Fruit fly (Drosophila melanogaster) whole organism, embryonic: ENCODE data around the gene ND-MLRQ.

ENCODE experiments used
- Abd-B ChIP-seq: fragments of 200-800 bp; sonication (Bioruptor generic); optimal IDR thresholded peaks from 2 replicates; lab custom pipeline; 2018; ENCODE audit warnings: missing biosample characterization, mild to moderate bottlenecking, missing genetic modification characterization, moderate library complexity
- Bgb ChIP-seq: fragments of 200-800 bp; sonication (Bioruptor generic); IDR thresholded peaks from 2 replicates; pipeline ENCODE4 v1.3.6; 2022; ENCODE audit warnings: missing biosample characterization, missing genetic modification characterization; ENCODE audit not compliant: partially characterized antibody
- CG10147 ChIP-seq: fragments of 200-800 bp; sonication (Bioruptor generic); optimal IDR thresholded peaks from 2 replicates; lab custom pipeline; 2019; ENCODE audit warnings: missing biosample characterization, mild to moderate bottlenecking, missing genetic modification characterization, moderate library complexity
- CG10267 ChIP-seq: fragments of 200-800 bp; sonication (Bioruptor generic); optimal IDR thresholded peaks from 2 replicates; lab custom pipeline; 2018; ENCODE audit warnings: missing biosample characterization, mild to moderate bottlenecking, missing genetic modification characterization, moderate library complexity
- CG10366 ChIP-seq: fragments of 200-800 bp; sonication (Bioruptor generic); IDR thresholded peaks from 2 replicates; pipeline ENCODE4 v1.3.6; 2022; ENCODE audit warnings: missing biosample characterization, missing genetic modification characterization
- CG11723 ChIP-seq: fragments of 200-800 bp; sonication (Bioruptor generic); optimal IDR thresholded peaks from 2 replicates; lab custom pipeline; 2017; ENCODE audit warnings: missing biosample characterization, mild to moderate bottlenecking, missing genetic modification characterization
- CG13624 ChIP-seq: fragments of 200-800 bp; sonication (Bioruptor generic); optimal IDR thresholded peaks from 2 replicates; lab custom pipeline; 2016; ENCODE audit warnings: missing biosample characterization, missing genetic modification characterization
- CG14860 ChIP-seq: fragments of 200-800 bp; sonication (Bioruptor generic); IDR thresholded peaks from 3 replicates; pipeline ENCODE4 v1.3.6; 2022; ENCODE audit warnings: missing biosample characterization, missing genetic modification characterization; ENCODE audit not compliant: partially characterized antibody
- CG17568 ChIP-seq: fragments of 200-800 bp; sonication (Bioruptor generic); optimal IDR thresholded peaks from 2 replicates; lab custom pipeline; 2018; ENCODE audit warnings: missing biosample characterization, mild to moderate bottlenecking, missing genetic modification characterization, moderate library complexity
- CG30020 ChIP-seq: fragments of 200-800 bp; optimal IDR thresholded peaks from 2 replicates; lab custom pipeline; 2019; ENCODE audit warnings: missing biosample characterization, mild to moderate bottlenecking, missing genetic modification characterization, moderate library complexity
- CG32532 ChIP-seq: fragments of 200-800 bp; sonication (Bioruptor generic); IDR thresholded peaks from 2 replicates; pipeline ENCODE4 v1.3.6; 2022; ENCODE audit warnings: missing biosample characterization, missing genetic modification characterization
- CG32767 ChIP-seq: fragments of 200-800 bp; sonication (Bioruptor generic); IDR thresholded peaks from 2 replicates; pipeline ENCODE4 v1.3.6; 2022; ENCODE audit warnings: missing biosample characterization, missing genetic modification characterization
- CG4404 ChIP-seq: fragments of 200-800 bp; sonication (Bioruptor generic); IDR thresholded peaks from 2 replicates; pipeline ENCODE4 v1.3.6; 2022; ENCODE audit warnings: missing biosample characterization, missing genetic modification characterization
- CG6254 ChIP-seq: fragments of 200-800 bp; sonication (Bioruptor generic); optimal IDR thresholded peaks from 3 replicates; lab custom pipeline; 2017; ENCODE audit warnings: mild to moderate bottlenecking, missing biosample characterization, missing genetic modification reagents, missing genetic modification characterization
- CG8089 ChIP-seq: fragments of 200-800 bp; sonication (Bioruptor generic); optimal IDR thresholded peaks from 3 replicates; lab custom pipeline; 2016; ENCODE audit warnings: missing biosample characterization, missing genetic modification characterization
- CG9215 ChIP-seq: fragments of 200-800 bp; sonication (Bioruptor generic); IDR thresholded peaks from 2 replicates; pipeline ENCODE4 v1.3.6; 2022; ENCODE audit warnings: missing biosample characterization, missing genetic modification characterization
- D19A ChIP-seq: fragments of 200-800 bp; optimal IDR thresholded peaks from 3 replicates; lab custom pipeline; 2019; ENCODE audit warnings: missing biosample characterization, mild to moderate bottlenecking, missing genetic modification characterization, moderate library complexity
- Dad ChIP-seq: fragments of 200-800 bp; sonication (Bioruptor generic); optimal IDR thresholded peaks from 3 replicates; lab custom pipeline; 2016; ENCODE audit warnings: missing biosample characterization, missing genetic modification characterization
- Dref ChIP-seq: fragments of 200-800 bp; sonication (Bioruptor generic); IDR thresholded peaks from 2 replicates; pipeline ENCODE4 v1.3.6; 2022; ENCODE audit warnings: missing biosample characterization, missing genetic modification characterization
- HLH4C ChIP-seq: fragments of 200-800 bp; sonication (Bioruptor generic); IDR thresholded peaks from 3 replicates; pipeline ENCODE4 v1.3.6; 2022; ENCODE audit warnings: missing biosample characterization, missing genetic modification characterization; ENCODE audit not compliant: partially characterized antibody
- Hand ChIP-seq: fragments of 200-800 bp; sonication (Bioruptor generic); optimal IDR thresholded peaks from 2 replicates; lab custom pipeline; 2017; ENCODE audit warnings: mild to moderate bottlenecking, missing biosample characterization, missing genetic modification reagents, missing genetic modification characterization
- Lhr ChIP-seq: fragments of 200-800 bp; sonication (Bioruptor generic); optimal IDR thresholded peaks from 3 replicates; lab custom pipeline; 2017; ENCODE audit warnings: mild to moderate bottlenecking, missing biosample characterization, missing genetic modification reagents, missing genetic modification characterization
- MESR4 ChIP-seq: fragments of 200-800 bp; sonication (Bioruptor generic); optimal IDR thresholded peaks from 2 replicates; lab custom pipeline; 2018; ENCODE audit warnings: missing biosample characterization, mild to moderate bottlenecking, missing genetic modification characterization, moderate library complexity
- NC2β ChIP-seq: fragments of 200-800 bp; sonication (Bioruptor generic); optimal IDR thresholded peaks from 2 replicates; lab custom pipeline; 2016; ENCODE audit warnings: missing biosample characterization, missing genetic modification characterization
- Opbp ChIP-seq: fragments of 200-800 bp; sonication (Bioruptor generic); IDR thresholded peaks from 3 replicates; pipeline ENCODE4 v1.3.6; 2022; ENCODE audit warnings: missing biosample characterization, missing genetic modification characterization; ENCODE audit not compliant: partially characterized antibody
- Pdp1 ChIP-seq, 2 experiments: fragments of 200-800 bp; sonication (Bioruptor generic); optimal IDR thresholded peaks; 3 replicates each; lab custom pipeline; 2016; ENCODE audit warnings: missing biosample characterization in 2 of 2, missing genetic modification characterization in 2 of 2, mild to moderate bottlenecking in 1 of 2, moderate library complexity in 1 of 2
- Sry-δ ChIP-seq: fragments of 200-800 bp; sonication (Bioruptor generic); optimal IDR thresholded peaks from 2 replicates; lab custom pipeline; 2016; ENCODE audit warnings: missing biosample characterization, missing genetic modification characterization
- YL-1 ChIP-seq: fragments of 200-800 bp; sonication (Bioruptor generic); optimal IDR thresholded peaks from 3 replicates; lab custom pipeline; 2017; ENCODE audit warnings: missing biosample characterization, mild to moderate bottlenecking, missing genetic modification characterization
- amos ChIP-seq: fragments of 200-800 bp; sonication (Bioruptor generic); IDR thresholded peaks from 2 replicates; pipeline ENCODE4 v1.3.6; 2022; ENCODE audit warnings: missing biosample characterization, missing genetic modification characterization; ENCODE audit not compliant: partially characterized antibody
- bigmax ChIP-seq: fragments of 200-800 bp; sonication (Bioruptor generic); optimal IDR thresholded peaks from 2 replicates; lab custom pipeline; 2018; ENCODE audit warnings: missing biosample characterization, mild to moderate bottlenecking, missing genetic modification characterization
- chinmo ChIP-seq: fragments of 200-800 bp; sonication (Bioruptor generic); IDR thresholded peaks from 4 replicates; pipeline ENCODE4 v1.3.6; 2022; ENCODE audit warnings: missing biosample characterization, missing genetic modification characterization; ENCODE audit not compliant: partially characterized antibody
- dmrt11E ChIP-seq: fragments of 200-800 bp; sonication (Bioruptor generic); optimal IDR thresholded peaks from 3 replicates; lab custom pipeline; 2018; ENCODE audit warnings: missing biosample characterization, mild to moderate bottlenecking, missing genetic modification characterization, moderate library complexity
- en ChIP-seq: fragments of 200-800 bp; sonication (Bioruptor generic); optimal IDR thresholded peaks from 2 replicates; lab custom pipeline; 2016; ENCODE audit warnings: missing biosample characterization, missing genetic modification characterization
- eve ChIP-seq, 2 experiments: fragments of >200 bp; optimal IDR thresholded peaks; 2 replicates each; lab custom pipeline; 2017; ENCODE audit warnings: missing biosample characterization in 2 of 2, missing genetic modification characterization in 2 of 2
- lilli ChIP-seq: fragments of 200-800 bp; sonication (Bioruptor generic); optimal IDR thresholded peaks from 3 replicates; lab custom pipeline; 2016; ENCODE audit warnings: missing biosample characterization, missing genetic modification characterization
- odd ChIP-seq: fragments of 200-800 bp; sonication (Bioruptor generic); optimal IDR thresholded peaks from 2 replicates; lab custom pipeline; 2017; ENCODE audit warnings: missing biosample characterization, mild to moderate bottlenecking, missing genetic modification characterization
- onecut ChIP-seq: fragments of 200-800 bp; sonication (Bioruptor generic); IDR thresholded peaks from 2 replicates; pipeline ENCODE4 v1.3.6; 2022; ENCODE audit warnings: missing biosample characterization, missing genetic modification characterization
- sna ChIP-seq: fragments of 200-800 bp; sonication (Bioruptor generic); IDR thresholded peaks from 2 replicates; pipeline ENCODE4 v1.3.6; 2022; ENCODE audit warnings: missing biosample characterization, missing genetic modification characterization; ENCODE audit not compliant: partially characterized antibody
- ssp ChIP-seq: fragments of 200-800 bp; sonication (Bioruptor generic); IDR thresholded peaks from 2 replicates; pipeline ENCODE4 v1.3.6; 2022; ENCODE audit warnings: missing biosample characterization, missing genetic modification characterization
- tio ChIP-seq: fragments of 200-800 bp; sonication (Bioruptor generic); optimal IDR thresholded peaks from 2 replicates; lab custom pipeline; 2017; ENCODE audit warnings: missing biosample characterization, missing genetic modification characterization, inconsistent platforms
- tna ChIP-seq: fragments of 200-800 bp; sonication (Bioruptor generic); IDR thresholded peaks from 2 replicates; pipeline ENCODE4 v1.3.6; 2022; ENCODE audit warnings: missing biosample characterization, missing genetic modification characterization; ENCODE audit not compliant: partially characterized antibody
- vnd ChIP-seq: fragments of 200-800 bp; sonication (Bioruptor generic); IDR thresholded peaks from 3 replicates; pipeline ENCODE4 v1.3.6; 2022; ENCODE audit warnings: missing biosample characterization, missing genetic modification characterization; ENCODE audit not compliant: partially characterized antibody

Gene ND-MLRQ

DNA sequence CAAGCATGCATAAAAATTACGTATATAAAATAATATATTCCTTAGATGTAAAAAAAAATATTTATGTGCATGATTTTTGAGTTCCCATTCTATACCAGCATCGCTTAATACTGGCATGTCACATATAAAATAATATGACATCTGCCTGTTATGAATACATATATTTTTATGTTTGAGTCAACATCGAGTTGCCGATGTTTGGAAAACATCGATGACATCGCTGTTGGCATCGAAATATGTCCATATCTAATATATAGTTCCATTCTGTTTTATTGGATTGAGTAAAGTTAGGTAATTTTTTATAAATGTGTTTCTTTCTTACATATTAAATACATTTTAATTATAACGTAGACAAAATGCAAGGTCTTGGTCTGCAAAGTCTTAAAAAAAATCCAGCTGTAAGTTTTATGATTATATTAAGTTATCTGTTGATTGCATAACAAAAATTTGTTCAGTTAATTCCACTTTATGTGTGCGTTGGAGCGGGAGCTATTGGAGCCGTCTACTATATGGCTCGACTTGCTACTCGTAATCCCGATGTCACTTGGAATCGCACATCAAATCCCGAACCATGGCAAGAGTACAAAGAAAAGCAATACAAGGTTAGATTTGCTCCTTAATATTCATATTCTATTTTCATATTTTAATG, at the start of gene ND-MLRQ (continued):
- TF ChIP-seq CG10366 (GFP tag; lab: Robert Waterston, UW): no peak
- no peak for TF ChIP-seq CG4404
- peak; percentile 50; the same call in 1 of the 3 replicates for TF ChIP-seq CG14860 (GFP tag; lab: Robert Waterston, UW)
- no peak for TF ChIP-seq CG10147 (GFP tag; lab: Kevin White, UChicago)
- TF ChIP-seq tna (GFP tag; lab: Robert Waterston, UW): no peak
- TF ChIP-seq Lhr (GFP tag; lab: Kevin White, UChicago): peak; percentile 25
- TF ChIP-seq odd (GFP tag; lab: Kevin White, UChicago): no peak
- TF ChIP-seq lilli (GFP tag; lab: Kevin White, UChicago): no peak
- TF ChIP-seq amos (GFP tag; lab: Robert Waterston, UW): peak; percentile 81
- TF ChIP-seq ssp (GFP tag; lab: Robert Waterston, UW): peak; percentile 98
- TF ChIP-seq Opbp: peak; percentile 66; the same call in 1 of the 3 replicates
- TF ChIP-seq en (GFP tag; lab: Kevin White, UChicago): no peak
- TF ChIP-seq YL-1 (GFP tag; lab: Kevin White, UChicago): peak; percentile 41
- no peak for TF ChIP-seq D19A (tag; lab: Kevin White, UChicago)
- no peak for TF ChIP-seq tio
- no peak for TF ChIP-seq eve (GFP tag; optimal IDR thresholded peaks at IDR 0.05; lab: Kevin White, UChicago)
- peak; percentile 73; the same call in 1 of the 2 replicates for TF ChIP-seq Bgb (GFP tag; lab: Robert Waterston, UW)
- TF ChIP-seq Abd-B (GFP tag; lab: Kevin White, UChicago): peak; percentile 52
- no peak for TF ChIP-seq CG13624 (GFP tag; lab: Kevin White, UChicago)
- TF ChIP-seq chinmo (GFP tag; lab: Robert Waterston, UW): no peak
- no peak for TF ChIP-seq CG17568 (GFP tag; lab: Kevin White, UChicago)
- TF ChIP-seq Sry-δ: peak; percentile 75
- TF ChIP-seq onecut (GFP tag; lab: Robert Waterston, UW): no peak
- TF ChIP-seq NC2β (GFP tag; lab: Kevin White, UChicago): no peak
- TF ChIP-seq CG30020 (tag; lab: Kevin White, UChicago): peak; percentile 98
- no peak for TF ChIP-seq Hand (GFP tag; lab: Kevin White, UChicago)
- TF ChIP-seq HLH4C (GFP tag; lab: Robert Waterston, UW): 0 out of 3 replicates have a peak, but pooled peaks have one; percentile 28
- no peak for TF ChIP-seq CG9215 (GFP tag; lab: Robert Waterston, UW)
- TF ChIP-seq sna: 0 out of 2 replicates have a peak, but pooled peaks have one; percentile 18
- peak in 1 of 2 experiments; percentile 97 for TF ChIP-seq Pdp1 (GFP tag; optimal IDR thresholded peaks at IDR 0.05; lab: Kevin White, UChicago)
- no peak for TF ChIP-seq CG32532
- peak; percentile 22 for TF ChIP-seq dmrt11E (tag; lab: Kevin White, UChicago)
- no peak for TF ChIP-seq CG8089 (GFP tag; lab: Kevin White, UChicago)
- no peak for TF ChIP-seq CG32767
- no peak for TF ChIP-seq bigmax (GFP tag; lab: Kevin White, UChicago)
- TF ChIP-seq CG6254 (GFP tag; lab: Kevin White, UChicago): no peak
- peak; percentile 57 for TF ChIP-seq CG11723 (GFP tag; lab: Kevin White, UChicago)
- no peak for TF ChIP-seq Dad (GFP tag; lab: Kevin White, UChicago)
- TF ChIP-seq CG10267 (tag; lab: Kevin White, UChicago): peak; percentile 19
- TF ChIP-seq vnd (GFP tag; lab: Robert Waterston, UW): peak; percentile 44; the same call in 1 of the 3 replicates
- TF ChIP-seq Dref: peak; percentile 85
- peak; percentile 68 for TF ChIP-seq MESR4 (GFP tag; lab: Kevin White, UChicago)
- TF ChIP-seq, all 482 proteins: peak for 49
